Worm (Caenorhabditis elegans) whole organism, young adult: ENCODE data around the gene C14A4.6.

Source experiments
- B0035.1 ChIP-seq: sonication (generic microtip); optimal IDR thresholded peaks from 2 replicates; lab custom pipeline; 2016; ENCODE audit warnings: missing genetic modification characterization, mild to moderate bottlenecking, missing compliant biosample characterization, missing genotype, missing genetic modification reagents
- B0261.1 ChIP-seq: sonication (generic microtip); optimal IDR thresholded peaks from 2 replicates; lab custom pipeline; 2016; ENCODE audit warnings: mild to moderate bottlenecking, missing genetic modification characterization, moderate library complexity, missing compliant biosample characterization
- B0336.3 ChIP-seq: fragments of 200-800 bp; sonication (Bioruptor generic); IDR thresholded peaks from 2 replicates; pipeline ENCODE4 v1.3.6; 2022; ENCODE audit warnings: missing genetic modification characterization, missing compliant biosample characterization
- C06A6.2 ChIP-seq: fragments of 200-800 bp; sonication (Bioruptor generic); conservative IDR thresholded peaks from 2 replicates; pipeline ENCODE4 v1.3.6; 2022; ENCODE audit warnings: missing genetic modification characterization, missing compliant biosample characterization
- D2030.7 ChIP-seq: fragments of 200-800 bp; sonication (Bioruptor generic); IDR thresholded peaks from 2 replicates; pipeline ENCODE4 v1.3.6; 2022; ENCODE audit warnings: missing genetic modification reagents, missing genetic modification characterization, missing compliant biosample characterization
- F22D6.2 ChIP-seq: sonication (generic microtip); optimal IDR thresholded peaks from 2 replicates; lab custom pipeline; 2016; ENCODE audit warnings: mild to moderate bottlenecking, missing genetic modification characterization, missing compliant biosample characterization
- F39B2.1 ChIP-seq: fragments of 200-800 bp; sonication (Bioruptor generic); IDR thresholded peaks from 2 replicates; pipeline ENCODE4 v1.3.6; 2022; ENCODE audit warnings: missing genetic modification reagents, missing genetic modification characterization, missing compliant biosample characterization
- F49E8.2 ChIP-seq: sonication (generic microtip); optimal IDR thresholded peaks from 3 replicates; lab custom pipeline; 2017; ENCODE audit warnings: missing genetic modification characterization, mild to moderate bottlenecking, missing compliant biosample characterization, antibody characterized with exemption, moderate library complexity; ENCODE audit not compliant: insufficient read depth
- Y53F4B.3 ChIP-seq: fragments of 200-800 bp; sonication (Bioruptor generic); IDR thresholded peaks from 2 replicates; pipeline ENCODE4 v1.3.6; 2022; ENCODE audit warnings: missing genetic modification reagents, missing genetic modification characterization, missing compliant biosample characterization
- ama-1 ChIP-seq, 3 experiments: fragments of 150-350 bp in 1 of 3; sonication (generic microtip) in 2 of 3; optimal IDR thresholded peaks; 2 replicates each; lab custom pipeline; 2014 to 2018; ENCODE audit warnings: missing biosample characterization in 2 of 3, missing genetic modification characterization in 2 of 3, missing genetic modification reagents in 2 of 3
- aptf-2 ChIP-seq: fragments of 200-800 bp; sonication (Bioruptor generic); conservative IDR thresholded peaks from 2 replicates; pipeline ENCODE4 v1.3.6; 2022; ENCODE audit warnings: missing genetic modification reagents, missing genetic modification characterization, missing compliant biosample characterization
- atf-7 ChIP-seq: sonication (generic microtip); optimal IDR thresholded peaks from 2 replicates; lab custom pipeline; 2017; ENCODE audit warnings: mild to moderate bottlenecking, missing genetic modification characterization, missing compliant biosample characterization
- athp-1 ChIP-seq: sonication (generic microtip); optimal IDR thresholded peaks from 2 replicates; lab custom pipeline; 2017; ENCODE audit warnings: mild to moderate bottlenecking, missing genetic modification characterization, missing compliant biosample characterization
- attf-3 ChIP-seq: fragments of 200-800 bp; sonication (Bioruptor generic); conservative IDR thresholded peaks from 2 replicates; pipeline ENCODE4 v1.3.6; 2022; ENCODE audit warnings: missing genetic modification reagents, missing genetic modification characterization, missing compliant biosample characterization
- bed-1 ChIP-seq: fragments of 200-800 bp; sonication (Bioruptor generic); IDR thresholded peaks from 2 replicates; pipeline ENCODE4 v1.3.6; 2022; ENCODE audit warnings: missing genetic modification reagents, missing genetic modification characterization, missing compliant biosample characterization
- cebp-1 ChIP-seq, 2 experiments: fragments of 200-800 bp in 1 of 2; sonication (Bioruptor generic) in 1 of 2; sonication (generic microtip) in 1 of 2; IDR thresholded peaks in 1 of 2; optimal IDR thresholded peaks in 1 of 2; 2 replicates each; pipeline versions ENCODE4 v1.3.6 to Lab custom; 2017 to 2022; ENCODE audit warnings: missing compliant biosample characterization in 2 of 2, missing genetic modification characterization in 2 of 2, mild to moderate bottlenecking in 1 of 2, missing genetic modification reagents in 1 of 2, moderate library complexity in 1 of 2
- ceh-27 ChIP-seq: fragments of 200-800 bp; sonication (Bioruptor generic); optimal IDR thresholded peaks from 2 replicates; lab custom pipeline; 2018; ENCODE audit warnings: mild to moderate bottlenecking, missing genetic modification characterization, moderate library complexity, missing compliant biosample characterization
- chd-7 ChIP-seq: sonication (generic microtip); optimal IDR thresholded peaks from 2 replicates; lab custom pipeline; 2016; ENCODE audit warnings: mild to moderate bottlenecking, missing genetic modification characterization, moderate library complexity, missing compliant biosample characterization
- die-1 ChIP-seq: sonication (generic microtip); optimal IDR thresholded peaks from 2 replicates; lab custom pipeline; 2016; ENCODE audit warnings: missing genotype, mild to moderate bottlenecking, missing genetic modification characterization, missing compliant biosample characterization
- dpff-1 ChIP-seq: sonication (generic microtip); optimal IDR thresholded peaks from 2 replicates; lab custom pipeline; 2017; ENCODE audit warnings: mild to moderate bottlenecking, missing genetic modification characterization, missing compliant biosample characterization
- dpl-1 ChIP-seq: fragments of 150-350 bp; optimal IDR thresholded peaks from 2 replicates; lab custom pipeline; 2014; ENCODE audit warnings: missing biosample characterization, missing genetic modification reagents, missing genetic modification characterization
- hlh-12 ChIP-seq: sonication (generic microtip); optimal IDR thresholded peaks from 2 replicates; lab custom pipeline; 2016; ENCODE audit warnings: missing genetic modification characterization, missing compliant biosample characterization
- hmg-1.2 ChIP-seq: fragments of 200-800 bp; sonication (Bioruptor generic); IDR thresholded peaks from 2 replicates; pipeline ENCODE4 v1.3.6; 2022; ENCODE audit warnings: missing genetic modification reagents, missing genetic modification characterization, missing compliant biosample characterization
- hmg-20 ChIP-seq: fragments of 200-800 bp; sonication (Bioruptor generic); IDR thresholded peaks from 2 replicates; pipeline ENCODE4 v1.3.6; 2022; ENCODE audit warnings: missing genetic modification reagents, missing genetic modification characterization, missing compliant biosample characterization
- lin-26 ChIP-seq: fragments of 200-800 bp; sonication (Bioruptor generic); IDR thresholded peaks from 2 replicates; pipeline ENCODE4 v1.3.6; 2022; ENCODE audit warnings: missing genetic modification reagents, missing genetic modification characterization, missing compliant biosample characterization
- lir-1 ChIP-seq: fragments of 200-800 bp; sonication (Bioruptor generic); conservative IDR thresholded peaks from 2 replicates; pipeline ENCODE4 v1.3.6; 2022; ENCODE audit warnings: missing genetic modification reagents, missing genetic modification characterization, missing compliant biosample characterization
- lsl-1 ChIP-seq: fragments of 200-800 bp; sonication (Bioruptor generic); optimal IDR thresholded peaks from 2 replicates; lab custom pipeline; 2018; ENCODE audit warnings: mild to moderate bottlenecking, missing genetic modification characterization, moderate library complexity, missing compliant biosample characterization
- madf-3 ChIP-seq: fragments of 200-800 bp; sonication (Bioruptor generic); IDR thresholded peaks from 2 replicates; pipeline ENCODE4 v1.3.6; 2022; ENCODE audit warnings: missing genetic modification reagents, missing genetic modification characterization, missing compliant biosample characterization
- madf-8 ChIP-seq: fragments of 200-800 bp; sonication (Bioruptor generic); conservative IDR thresholded peaks from 2 replicates; pipeline ENCODE4 v1.3.6; 2022; ENCODE audit warnings: missing genetic modification reagents, missing genetic modification characterization, missing compliant biosample characterization
- mes-4 ChIP-seq: sonication (generic microtip); optimal IDR thresholded peaks from 2 replicates; lab custom pipeline; 2016; ENCODE audit warnings: missing genotype, missing genetic modification characterization, missing compliant biosample characterization
- mxl-1 ChIP-seq: sonication (generic microtip); optimal IDR thresholded peaks from 2 replicates; lab custom pipeline; 2016; ENCODE audit warnings: missing genetic modification characterization, missing compliant biosample characterization
- nfya-2 ChIP-seq: fragments of 200-800 bp; sonication (Bioruptor generic); IDR thresholded peaks from 2 replicates; pipeline ENCODE4 v1.3.6; 2022; ENCODE audit warnings: missing genetic modification reagents, missing genetic modification characterization, missing compliant biosample characterization
- nfyb-1 ChIP-seq: fragments of 200-800 bp; sonication (Bioruptor generic); IDR thresholded peaks from 2 replicates; pipeline ENCODE4 v1.3.6; 2022; ENCODE audit warnings: missing genetic modification reagents, missing genetic modification characterization, missing compliant biosample characterization
- nhr-120 ChIP-seq: fragments of 200-800 bp; sonication (Bioruptor generic); IDR thresholded peaks from 2 replicates; pipeline ENCODE4 v1.3.6; 2022; ENCODE audit warnings: missing genetic modification characterization, missing compliant biosample characterization
- nhr-179 ChIP-seq: sonication (generic microtip); optimal IDR thresholded peaks from 2 replicates; lab custom pipeline; 2016; ENCODE audit warnings: mild to moderate bottlenecking, missing genetic modification characterization, missing compliant biosample characterization
- pha-4 ChIP-seq: fragments of 150-350 bp; sonication (generic microtip); optimal IDR thresholded peaks from 2 replicates; lab custom pipeline; 2014; ENCODE audit warnings: missing biosample characterization, missing genetic modification reagents, missing genetic modification characterization
- somi-1 ChIP-seq: fragments of 200-800 bp; sonication (Bioruptor generic); optimal IDR thresholded peaks from 2 replicates; lab custom pipeline; 2018; ENCODE audit warnings: mild to moderate bottlenecking, missing genetic modification characterization, missing compliant biosample characterization
- unc-130 ChIP-seq: sonication (generic microtip); optimal IDR thresholded peaks from 2 replicates; lab custom pipeline; 2016; ENCODE audit warnings: missing genetic modification reagents, missing genetic modification characterization, missing compliant biosample characterization
- zfh-2 ChIP-seq: fragments of 200-800 bp; sonication (Bioruptor generic); conservative IDR thresholded peaks from 2 replicates; pipeline ENCODE4 v1.3.6; 2022; ENCODE audit warnings: missing genetic modification reagents, missing genetic modification characterization, missing compliant biosample characterization
- ztf-3 ChIP-seq: fragments of 200-800 bp; sonication (Bioruptor generic); optimal IDR thresholded peaks from 2 replicates; lab custom pipeline; 2018; ENCODE audit warnings: mild to moderate bottlenecking, missing genetic modification characterization, missing compliant biosample characterization

The C14A4.6 gene

DNA sequence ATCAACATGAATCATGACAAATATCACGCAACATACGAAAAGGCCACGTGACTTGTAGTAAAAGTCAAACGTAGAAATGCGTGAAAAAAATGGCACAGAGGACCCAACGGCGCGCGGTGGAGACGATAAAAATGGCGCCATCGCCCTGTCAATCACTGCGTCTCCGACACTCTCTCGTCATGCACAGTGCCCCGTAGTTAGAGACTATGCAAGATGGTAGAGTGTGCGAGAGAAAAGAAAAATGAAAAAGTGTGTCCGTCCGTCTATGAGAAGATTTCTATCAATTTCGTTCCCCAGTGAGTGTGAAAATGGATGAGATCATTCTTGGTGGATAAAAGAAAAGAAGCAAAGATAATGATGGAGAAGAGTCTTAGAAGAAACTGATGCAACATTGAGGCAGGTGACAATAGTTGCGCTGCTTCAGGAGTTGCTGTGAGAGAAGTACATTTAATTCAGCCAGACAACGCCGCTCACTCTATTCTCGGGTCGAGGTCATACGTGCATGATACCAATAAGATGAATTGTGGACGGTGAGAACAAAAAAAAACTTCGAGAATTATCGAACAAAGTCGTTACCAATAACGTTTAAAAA, 39.0 kb downstream of the C14A4.6 start (continued):
- TF ChIP-seq ama-1 (optimal IDR thresholded peaks at IDR 0.05; lab: Kevin White, UChicago) (peak; percentile 79), ama-1 (GFP tag; optimal IDR thresholded peaks at IDR 0.05; lab: Kevin White, UChicago) (no peak), F22D6.2 (tag; lab: Kevin White, UChicago) (no peak), B0261.1 (tag; lab: Kevin White, UChicago) (no peak), mxl-1 (tag; lab: Kevin White, UChicago) (no peak), mes-4 (tag; lab: Kevin White, UChicago) (no peak), D2030.7 (GFP tag; lab: Robert Waterston, UW) (no peak), lin-26 (GFP tag; lab: Robert Waterston, UW) (0 out of 2 replicates have a peak, but pooled peaks have one; percentile 37), attf-3 (GFP tag; lab: Robert Waterston, UW) (no peak), unc-130 (GFP tag; lab: Kevin White, UChicago) (no peak), ceh-27 (no peak), dpff-1 (tag; lab: Kevin White, UChicago) (no peak), hlh-12 (tag; lab: Kevin White, UChicago) (no peak), hmg-20 (no peak), Y53F4B.3 (GFP tag; lab: Robert Waterston, UW) (no peak), pha-4 (tag; lab: Kevin White, UChicago) (peak; percentile 51), F39B2.1 (no peak), nfya-2 (no peak), B0035.1 (tag; lab: Kevin White, UChicago) (peak; percentile 9), athp-1 (no peak), B0336.3 (GFP tag; lab: Robert Waterston, UW) (peak; percentile 73), lir-1 (GFP tag; lab: Robert Waterston, UW) (peak; percentile 15; the same call in 1 of the 2 replicates), hmg-1.2 (peak; percentile 52; the same call in 1 of the 2 replicates), zfh-2 (GFP tag; lab: Robert Waterston, UW) (peak; percentile 66), ztf-3 (peak; percentile 65), madf-8 (GFP tag; lab: Robert Waterston, UW) (no peak), dpl-1 (no peak), die-1 (tag; lab: Kevin White, UChicago) (no peak), aptf-2 (GFP tag; lab: Robert Waterston, UW) (0 out of 2 replicates have a peak, but pooled peaks have one; percentile 38), somi-1 (GFP tag; lab: Kevin White, UChicago) (peak; percentile 31), F49E8.2 (no peak), lsl-1 (GFP tag; lab: Kevin White, UChicago) (no peak), nhr-120 (no peak)

DNA sequence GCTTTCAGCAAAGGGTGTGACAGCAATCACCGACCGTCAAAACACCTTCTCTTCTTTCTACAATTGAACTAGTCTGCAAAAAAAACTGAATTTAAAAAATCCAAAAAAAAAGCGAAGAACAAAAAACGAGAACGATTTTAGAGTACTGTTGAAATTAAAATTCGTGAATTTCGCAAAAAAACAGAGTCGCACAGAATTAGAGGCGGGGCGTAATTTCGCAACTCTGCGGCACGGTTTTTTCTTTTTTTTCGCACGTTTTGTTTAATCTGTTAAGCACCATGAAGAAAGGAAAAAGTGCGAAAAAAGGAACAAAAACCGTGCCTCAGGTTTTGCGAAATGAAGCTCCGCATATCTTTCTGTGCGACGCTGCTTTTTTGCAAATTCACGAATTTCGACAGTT, 39.6 kb downstream of the C14A4.6 start, which contains the start of gene mnk-1:
TSS of gene mnk-1 (minus strand) at position 73 of the 400 bp plus-strand sequence.
- TF ChIP-seq zfh-2 (GFP tag; lab: Robert Waterston, UW) (no peak), cebp-1 (GFP tag; IDR thresholded peaks at IDR 0.05; lab: Robert Waterston, UW) (no peak), cebp-1 (tag; optimal IDR thresholded peaks at IDR 0.05; lab: Kevin White, UChicago) (peak; percentile 63)

DNA sequence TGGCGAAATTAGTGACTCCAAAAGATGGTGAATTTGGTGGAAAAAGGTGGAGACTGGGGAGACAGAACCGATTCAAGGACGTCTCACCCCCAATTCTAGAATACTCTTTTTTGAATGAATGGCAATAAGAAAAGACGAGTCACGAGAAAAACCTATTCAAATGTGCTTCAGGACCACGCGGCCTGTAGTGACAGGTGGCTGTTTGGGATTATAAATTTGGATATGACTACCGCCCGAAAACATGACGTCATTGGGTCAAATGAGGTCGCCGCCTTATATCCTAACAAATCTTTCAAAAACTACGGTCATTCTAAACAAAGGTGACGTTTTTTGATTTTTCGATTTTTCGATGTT, 40.6 kb downstream of the C14A4.6 start:
- TF ChIP-seq C06A6.2 (GFP tag; lab: Robert Waterston, UW): peak; percentile 37; the same call in 1 of the 2 replicates
- TF ChIP-seq lin-26 (GFP tag; lab: Robert Waterston, UW): no peak
- no peak for TF ChIP-seq bed-1 (GFP tag; lab: Robert Waterston, UW)
- 0 out of 2 replicates have a peak, but pooled peaks have one; percentile 52 for TF ChIP-seq nfya-2
- peak; percentile 34 for TF ChIP-seq chd-7
- 0 out of 2 replicates have a peak, but pooled peaks have one; percentile 15 for TF ChIP-seq nfyb-1 (GFP tag; lab: Robert Waterston, UW)
- TF ChIP-seq atf-7 (tag; lab: Kevin White, UChicago): peak; percentile 57
- TF ChIP-seq nhr-179 (tag; lab: Kevin White, UChicago): no peak
- TF ChIP-seq madf-3: peak; percentile 68; the same call in 1 of the 2 replicates
